Fruit fly (Drosophila melanogaster): Measurements from ENCODE around the gene DopEcR.
A peak's percentile ranks its signal among the peaks of the same experiment; 100 is the strongest.

DNA sequence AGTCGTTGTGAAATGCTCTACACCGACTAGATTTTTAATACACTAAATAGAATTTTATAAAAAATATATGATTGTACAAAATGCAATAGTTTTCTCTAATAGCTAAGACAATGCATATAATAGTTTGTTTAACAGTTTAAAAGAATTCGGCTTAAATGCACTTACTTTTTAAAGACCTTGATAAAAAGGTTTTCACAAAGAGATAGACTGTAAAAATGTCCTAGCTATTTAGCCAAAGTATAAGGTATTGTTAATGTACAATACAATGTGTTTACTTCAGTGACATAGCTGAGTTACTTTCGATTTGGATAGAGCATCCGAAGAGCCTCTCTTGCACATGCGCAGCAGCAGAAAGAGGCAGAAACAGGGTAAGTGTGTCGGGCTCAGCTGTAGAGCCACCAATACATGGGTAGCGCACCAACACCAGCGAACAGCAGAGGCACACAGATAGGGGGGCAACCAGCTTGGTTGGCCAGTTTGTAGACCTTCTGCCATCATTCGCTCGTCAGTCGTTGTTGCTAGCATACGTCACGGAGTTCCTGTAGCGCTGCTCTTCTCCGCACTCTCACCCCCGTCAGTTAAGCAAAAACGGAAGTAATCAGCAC, 26.6 kb upstream of the DopEcR start, which contains the start of gene TP53INP:
- peak; percentile 63 for TF ChIP-seq vri (GFP tag; optimal IDR thresholded peaks at IDR 0.05)
- peak; percentile 63 for TF ChIP-seq fd85E (GFP tag; optimal IDR thresholded peaks at IDR 0.05)
- peak; percentile 85 for TF ChIP-seq cyc (GFP tag; optimal IDR thresholded peaks at IDR 0.05)
- TF ChIP-seq Smox (GFP tag; optimal IDR thresholded peaks at IDR 0.05) = peak; percentile 82
- TF ChIP-seq fkh (GFP tag; optimal IDR thresholded peaks at IDR 0.05) = peak; percentile 72
- TF ChIP-seq CG6854 (GFP tag; optimal IDR thresholded peaks at IDR 0.05) = peak; percentile 65
- TF ChIP-seq CG9139 (GFP tag; optimal IDR thresholded peaks at IDR 0.05) = peak; percentile 72
- TF ChIP-seq Sox14 (GFP tag; optimal IDR thresholded peaks at IDR 0.05) = peak; percentile 88
- peak; percentile 57 for TF ChIP-seq Eip93F (GFP tag; optimal IDR thresholded peaks at IDR 0.05)
- peak; percentile 88 for TF ChIP-seq CG15336 (GFP tag; IDR thresholded peaks at IDR 0.05)
- no peak for TF ChIP-seq Hr38 (GFP tag; optimal IDR thresholded peaks at IDR 0.05)
- TF ChIP-seq Eip75B (GFP tag; optimal IDR thresholded peaks at IDR 0.05) = peak; percentile 93
- TF ChIP-seq pdm3 (GFP tag; optimal IDR thresholded peaks at IDR 0.05) = peak; percentile 88
- TF ChIP-seq CG32006 (GFP tag; optimal IDR thresholded peaks at IDR 0.05) = peak; percentile 96

All from whole organism, prepupa.